Worm (Caenorhabditis elegans) whole organism, L1 larva: ENCODE results near the gene C07E3.8.
A peak's percentile ranks its signal among the peaks of the same experiment; 100 is the strongest.

Experiments
- C34B4.2 ChIP-seq: sonication (generic microtip); optimal IDR thresholded peaks from 2 replicates; lab custom pipeline; 2017; ENCODE audit warnings: mild to moderate bottlenecking, missing genetic modification characterization, missing compliant biosample characterization
- alr-1 ChIP-seq: fragments of 200-800 bp; sonication (Bioruptor generic); optimal IDR thresholded peaks from 2 replicates; lab custom pipeline; 2018; ENCODE audit warnings: borderline replicate concordance, mild to moderate bottlenecking, missing genetic modification characterization, missing compliant biosample characterization
- blmp-1 ChIP-seq: fragments of 150-350 bp; optimal IDR thresholded peaks from 2 replicates; lab custom pipeline; 2014; ENCODE audit warnings: missing biosample characterization, missing genetic modification characterization
- ceh-8 ChIP-seq: fragments of 200-800 bp; sonication (Bioruptor generic); optimal IDR thresholded peaks from 2 replicates; lab custom pipeline; 2018; ENCODE audit warnings: mild to moderate bottlenecking, missing genetic modification characterization, moderate library complexity, missing compliant biosample characterization
- ceh-82 ChIP-seq, 3 experiments: fragments of 150-350 bp in 1 of 3; sonication (generic microtip) in 2 of 3; optimal IDR thresholded peaks; 2 replicates each; lab custom pipeline; 2014 to 2017; ENCODE audit warnings: missing biosample characterization in 3 of 3, missing genetic modification characterization in 3 of 3
- dsc-1 ChIP-seq: sonication (generic microtip); optimal IDR thresholded peaks from 2 replicates; lab custom pipeline; 2016; ENCODE audit warnings: mild to moderate bottlenecking, missing genetic modification characterization, missing compliant biosample characterization
- efl-1 ChIP-seq, 4 experiments: fragments of 150-350 bp; optimal IDR thresholded peaks in 3 of 4; peaks in 1 of 4; 1 replicate in 1 of 4; 2 replicates in 3 of 4; lab custom pipeline; 2014; ENCODE audit warnings: missing biosample characterization in 2 of 4, missing genetic modification characterization in 2 of 4, missing genetic modification reagents in 2 of 4
- efl-3 ChIP-seq: fragments of 200-800 bp; sonication (Bioruptor generic); optimal IDR thresholded peaks from 2 replicates; lab custom pipeline; 2018; ENCODE audit warnings: mild to moderate bottlenecking, missing genetic modification characterization, missing compliant biosample characterization
- elt-2 ChIP-seq: sonication (generic microtip); optimal IDR thresholded peaks from 2 replicates; lab custom pipeline; 2016; ENCODE audit warnings: missing genetic modification characterization, mild to moderate bottlenecking, inconsistent platforms, missing compliant biosample characterization, missing genetic modification reagents
- elt-3 ChIP-seq, 6 experiments: fragments of 150-350 bp in 1 of 6; sonication (generic microtip); optimal IDR thresholded peaks; 2 replicates each; lab custom pipeline; 2017 to 2018; ENCODE audit warnings: missing biosample characterization in 6 of 6, missing genetic modification characterization in 6 of 6, inconsistent platforms in 1 of 6
- fos-1 ChIP-seq: fragments of 150-350 bp; optimal IDR thresholded peaks from 2 replicates; lab custom pipeline; 2014; ENCODE audit warnings: missing biosample characterization, missing genetic modification characterization
- grh-1 ChIP-seq: fragments of 200-800 bp; sonication (Bioruptor generic); IDR thresholded peaks from 2 replicates; pipeline ENCODE4 v1.3.6; 2022; ENCODE audit warnings: missing genetic modification reagents, missing genetic modification characterization, missing compliant biosample characterization
- hpl-2 ChIP-seq: fragments of 150-350 bp; optimal IDR thresholded peaks from 2 replicates; lab custom pipeline; 2014; ENCODE audit warnings: missing biosample characterization, missing genetic modification reagents, missing genetic modification characterization
- isw-1 ChIP-seq: fragments of 200-800 bp; sonication (Bioruptor generic); IDR thresholded peaks from 2 replicates; pipeline ENCODE4 v1.3.6; 2022; ENCODE audit warnings: missing genetic modification characterization, missing compliant biosample characterization
- jun-1 ChIP-seq: fragments of 150-350 bp; optimal IDR thresholded peaks from 2 replicates; lab custom pipeline; 2014; ENCODE audit warnings: missing biosample characterization, missing genetic modification reagents, missing genetic modification characterization
- lin-14 ChIP-seq: fragments of 200-800 bp; sonication (Bioruptor generic); optimal IDR thresholded peaks from 2 replicates; lab custom pipeline; 2018; ENCODE audit warnings: mild to moderate bottlenecking, missing genetic modification characterization, moderate library complexity, missing compliant biosample characterization
- lin-15B ChIP-seq: fragments of 150-350 bp; sonication (generic microtip); optimal IDR thresholded peaks from 3 replicates; lab custom pipeline; 2014; ENCODE audit warnings: missing biosample characterization, missing genetic modification characterization
- lin-35 ChIP-seq, 2 experiments: fragments of 150-350 bp; optimal IDR thresholded peaks; 2 replicates each; lab custom pipeline; 2014; ENCODE audit warnings: missing biosample characterization in 2 of 2, missing genetic modification characterization in 2 of 2, missing genetic modification reagents in 2 of 2
- lir-3 ChIP-seq: sonication (generic microtip); optimal IDR thresholded peaks from 2 replicates; lab custom pipeline; 2016; ENCODE audit warnings: mild to moderate bottlenecking, missing genetic modification characterization, moderate library complexity, missing compliant biosample characterization; ENCODE audit not compliant: poor library complexity
- lsy-2 ChIP-seq, 2 experiments: fragments of 150-350 bp; optimal IDR thresholded peaks; 2 replicates each; lab custom pipeline; 2014; ENCODE audit warnings: missing biosample characterization in 2 of 2, missing genetic modification characterization in 2 of 2
- mab-9 ChIP-seq: fragments of 200-800 bp; sonication (Bioruptor generic); IDR thresholded peaks from 2 replicates; pipeline ENCODE4 v1.3.6; 2022; ENCODE audit warnings: missing genetic modification reagents, missing genetic modification characterization, missing compliant biosample characterization
- mdl-1 ChIP-seq, 2 experiments: fragments of 150-350 bp; optimal IDR thresholded peaks; 2 replicates each; lab custom pipeline; 2014 to 2017; ENCODE audit warnings: missing biosample characterization in 2 of 2, missing genetic modification characterization in 2 of 2, inconsistent platforms in 1 of 2
- mef-2 ChIP-seq: fragments of 150-350 bp; optimal IDR thresholded peaks from 2 replicates; lab custom pipeline; 2014; ENCODE audit warnings: missing biosample characterization, missing genetic modification characterization
- mep-1 ChIP-seq: fragments of 150-350 bp; optimal IDR thresholded peaks from 2 replicates; lab custom pipeline; 2014; ENCODE audit warnings: missing biosample characterization, missing genetic modification characterization
- nhr-11 ChIP-seq: fragments of 150-350 bp; optimal IDR thresholded peaks from 2 replicates; lab custom pipeline; 2014; ENCODE audit warnings: missing biosample characterization, missing genetic modification characterization
- nhr-19 ChIP-seq: fragments of 200-800 bp; sonication (Bioruptor generic); conservative IDR thresholded peaks from 2 replicates; pipeline ENCODE4 v1.3.6; 2022; ENCODE audit warnings: missing genetic modification characterization, missing compliant biosample characterization
- nhr-20 ChIP-seq: sonication (generic microtip); optimal IDR thresholded peaks from 2 replicates; lab custom pipeline; 2016; ENCODE audit warnings: mild to moderate bottlenecking, missing genetic modification characterization, missing compliant biosample characterization
- nhr-47 ChIP-seq: sonication (generic microtip); optimal IDR thresholded peaks from 2 replicates; lab custom pipeline; 2016; ENCODE audit warnings: mild to moderate bottlenecking, missing genetic modification characterization, moderate library complexity, missing compliant biosample characterization
- nhr-71 ChIP-seq: sonication (generic microtip); optimal IDR thresholded peaks from 2 replicates; lab custom pipeline; 2016; ENCODE audit warnings: mild to moderate bottlenecking, missing genetic modification characterization, moderate library complexity, missing compliant biosample characterization
- nhr-84 ChIP-seq: sonication (generic microtip); optimal IDR thresholded peaks from 2 replicates; lab custom pipeline; 2017; ENCODE audit warnings: missing biosample characterization, missing genetic modification characterization
- nhr-85 ChIP-seq: sonication (generic microtip); peaks from one replicate; lab custom pipeline; 2016; ENCODE audit warnings: missing genetic modification characterization, inconsistent platforms, missing compliant biosample characterization
- nhr-90 ChIP-seq: sonication (generic microtip); optimal IDR thresholded peaks from 2 replicates; lab custom pipeline; 2016; ENCODE audit warnings: mild to moderate bottlenecking, missing genetic modification characterization, missing compliant biosample characterization; ENCODE audit not compliant: poor library complexity
- pax-3 ChIP-seq: fragments of 200-800 bp; sonication (Bioruptor generic); optimal IDR thresholded peaks from 2 replicates; lab custom pipeline; 2018; ENCODE audit warnings: mild to moderate bottlenecking, missing genetic modification characterization, moderate library complexity, missing compliant biosample characterization
- rnt-1 ChIP-seq: sonication (generic microtip); optimal IDR thresholded peaks from 2 replicates; lab custom pipeline; 2016; ENCODE audit warnings: mild to moderate bottlenecking, missing genetic modification characterization, moderate library complexity, missing compliant biosample characterization
- skn-1 ChIP-seq: fragments of 150-350 bp; optimal IDR thresholded peaks from 2 replicates; lab custom pipeline; 2014; ENCODE audit warnings: missing biosample characterization, missing genetic modification characterization
- snu-23 ChIP-seq: sonication (generic microtip); optimal IDR thresholded peaks from 2 replicates; lab custom pipeline; 2016; ENCODE audit warnings: missing genetic modification characterization, missing compliant biosample characterization
- sup-37 ChIP-seq: fragments of 200-800 bp; sonication (Bioruptor generic); optimal IDR thresholded peaks from 2 replicates; lab custom pipeline; 2018; ENCODE audit warnings: mild to moderate bottlenecking, missing genetic modification characterization, missing compliant biosample characterization
- swsn-7 ChIP-seq: sonication (generic microtip); optimal IDR thresholded peaks from 2 replicates; lab custom pipeline; 2016; ENCODE audit warnings: missing genetic modification characterization, missing compliant biosample characterization
- unc-30 ChIP-seq: sonication (generic microtip); optimal IDR thresholded peaks from 2 replicates; lab custom pipeline; 2017; ENCODE audit warnings: missing biosample characterization, missing genetic modification characterization
- unc-62 ChIP-seq: fragments of 150-350 bp; optimal IDR thresholded peaks from 2 replicates; lab custom pipeline; 2014; ENCODE audit warnings: missing biosample characterization, missing genetic modification reagents, missing genetic modification characterization
- unc-86 ChIP-seq: sonication (generic microtip); optimal IDR thresholded peaks from 2 replicates; lab custom pipeline; 2016; ENCODE audit warnings: missing genetic modification characterization, missing compliant biosample characterization
- vab-15 ChIP-seq: sonication (generic microtip); optimal IDR thresholded peaks from 2 replicates; lab custom pipeline; 2017; ENCODE audit warnings: missing genotype, mild to moderate bottlenecking, missing genetic modification characterization, missing compliant biosample characterization
- xbp-1 ChIP-seq: sonication (generic microtip); optimal IDR thresholded peaks from 2 replicates; lab custom pipeline; 2016; ENCODE audit warnings: missing genetic modification characterization, missing compliant biosample characterization
- zag-1 ChIP-seq: fragments of 150-350 bp; optimal IDR thresholded peaks from 2 replicates; lab custom pipeline; 2014; ENCODE audit warnings: missing biosample characterization, missing genetic modification characterization
- ztf-4 ChIP-seq: fragments of 150-350 bp; optimal IDR thresholded peaks from 2 replicates; lab custom pipeline; 2014; ENCODE audit warnings: missing biosample characterization, missing genetic modification characterization

The C07E3.8 gene

DNA sequence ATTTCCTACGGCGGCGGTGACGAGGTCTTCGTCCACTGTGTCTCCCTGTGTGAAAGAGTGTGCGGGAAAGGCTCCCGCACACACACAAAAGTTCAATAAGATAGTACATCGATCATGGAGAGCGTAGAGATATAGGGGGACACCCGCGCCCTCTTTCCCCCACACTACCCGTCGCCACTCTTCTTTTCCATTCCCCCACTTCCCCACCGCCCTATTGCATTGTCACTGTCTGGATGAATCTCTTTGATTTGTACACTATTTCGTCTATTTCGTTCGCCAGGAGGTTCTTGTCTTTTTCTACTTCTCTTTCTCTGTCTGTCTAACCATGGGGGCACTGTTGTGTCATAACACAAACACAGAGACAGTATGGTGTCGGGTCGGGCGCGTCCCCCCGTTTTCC, 30.2 kb downstream of the C07E3.8 start (continued):
- no peak for TF ChIP-seq hpl-2 (GFP tag; lab: Kevin White, UChicago)
- peak; percentile 60 for TF ChIP-seq rnt-1
- TF ChIP-seq fos-1 = peak; percentile 21
- TF ChIP-seq, all 84 proteins: peak for 32

DNA sequence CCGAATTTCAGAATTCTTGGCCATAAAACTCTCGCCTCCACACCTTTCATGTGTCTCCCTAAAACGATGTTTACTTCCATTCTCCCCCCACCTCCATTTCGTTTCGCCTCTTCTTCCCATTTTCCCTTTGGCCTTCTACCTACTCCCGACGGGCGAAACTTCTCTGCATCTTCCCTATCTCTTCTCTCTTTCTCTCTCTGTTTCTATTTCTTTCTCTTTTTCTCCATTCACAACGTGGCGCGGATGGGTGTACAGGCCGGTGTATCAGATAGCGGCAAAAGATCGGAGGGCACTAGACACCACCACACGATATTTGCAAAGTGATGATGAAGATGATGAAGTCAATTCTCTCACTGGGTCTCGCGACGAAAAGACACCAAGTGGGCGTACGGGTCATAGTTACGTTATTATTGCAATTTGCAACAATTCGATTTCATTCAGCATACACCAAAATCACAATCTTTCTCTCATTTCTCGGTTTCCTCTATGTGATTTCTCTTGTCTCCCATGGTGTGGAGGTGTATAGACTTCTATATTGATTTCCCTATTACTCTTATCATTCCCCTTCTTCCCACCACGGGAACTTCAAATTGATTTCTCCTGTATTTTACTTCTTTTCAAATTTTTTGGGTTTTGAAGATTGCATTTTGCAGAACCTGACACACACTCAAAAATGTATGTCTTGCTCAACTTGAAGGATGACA, 32.8 kb downstream of the C07E3.8 start, which contains the start of gene ztf-27:
ztf-27 (plus strand) TSS at position 654 of the 704 bp plus-strand sequence.
- TF ChIP-seq nhr-20 (tag; lab: Kevin White, UChicago) (peak; percentile 64), elt-3 (tag; optimal IDR thresholded peaks at IDR 0.05; lab: Kevin White, UChicago) (peak in 2 of 6 experiments; percentile 38 to 42), jun-1 (tag; lab: Kevin White, UChicago) (peak; percentile 28), unc-62 (GFP tag; lab: Kevin White, UChicago) (no peak), ceh-8 (GFP tag; lab: Kevin White, UChicago) (no peak), nhr-90 (tag; lab: Kevin White, UChicago) (peak; percentile 38), unc-30 (tag; lab: Kevin White, UChicago) (no peak), lir-3 (peak; percentile 18), nhr-85 (tag; lab: Kevin White, UChicago) (peak; percentile 88), skn-1 (tag; lab: Kevin White, UChicago) (peak; percentile 30), mep-1 (tag; lab: Kevin White, UChicago) (peak; percentile 55), lsy-2 (tag; optimal IDR thresholded peaks at IDR 0.05; lab: Kevin White, UChicago) (peak in 1 of 2 experiments; percentile 54), rnt-1 (peak; percentile 51), nhr-19 (peak; percentile 37), nhr-47 (tag; lab: Kevin White, UChicago) (peak; percentile 48), nhr-11 (no peak), efl-1 (optimal IDR thresholded peaks at IDR 0.05; lab: Kevin White, UChicago) (peak; percentile 18 to 22), efl-1 (GFP tag; optimal IDR thresholded peaks at IDR 0.05 in 1 of 2; lab: Kevin White, UChicago) (peak in 1 of 2 experiments; percentile 92), blmp-1 (peak; percentile 82), snu-23 (peak; percentile 53), mdl-1 (tag; optimal IDR thresholded peaks at IDR 0.05; lab: Kevin White, UChicago) (peak in 1 of 2 experiments; percentile 56), swsn-7 (peak; percentile 14), lin-35 (GFP tag; optimal IDR thresholded peaks at IDR 0.05; lab: Kevin White, UChicago) (peak in 1 of 2 experiments; percentile 50), alr-1 (tag; lab: Kevin White, UChicago) (no peak), ztf-4 (tag; lab: Kevin White, UChicago) (no peak), grh-1 (GFP tag; lab: Robert Waterston, UW) (no peak), xbp-1 (tag; lab: Kevin White, UChicago) (peak; percentile 1), nhr-71 (peak; percentile 62), ceh-82 (tag; optimal IDR thresholded peaks at IDR 0.05; lab: Kevin White, UChicago) (no peak), lin-14 (GFP tag; lab: Kevin White, UChicago) (peak; percentile 69)
- TF ChIP-seq, all 84 proteins: peak for 21

DNA sequence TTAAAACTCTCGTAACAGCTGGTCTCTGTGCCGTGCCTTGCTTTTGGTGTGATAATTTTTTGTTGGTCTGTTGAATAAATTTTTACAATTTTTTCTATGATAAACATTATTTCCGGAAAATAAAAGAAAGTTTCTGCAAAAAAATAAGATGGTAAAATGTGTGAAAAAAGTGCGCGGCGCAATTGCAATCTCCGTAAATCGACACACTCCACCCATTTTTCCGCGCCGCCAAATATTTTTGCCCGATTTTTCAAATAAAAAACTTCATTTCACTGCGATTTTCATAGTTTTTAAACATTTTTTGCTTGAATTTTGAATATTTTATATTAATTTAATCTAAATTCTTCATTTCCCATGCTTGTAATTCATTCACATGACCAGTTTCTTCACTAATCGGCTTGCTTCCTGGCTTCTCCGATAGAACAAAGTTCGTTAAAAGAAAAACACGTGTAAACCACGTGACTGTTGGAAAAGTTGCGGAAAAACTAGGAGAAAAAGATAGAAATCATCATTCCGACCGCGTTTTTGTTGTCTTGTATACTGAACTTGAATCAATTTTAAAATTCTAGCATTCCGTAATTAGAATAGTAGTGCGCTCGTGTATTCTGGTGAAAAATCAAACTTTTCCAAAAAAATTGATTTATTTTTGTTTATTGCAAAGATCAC, 36.1 kb downstream of the C07E3.8 start:
- TF ChIP-seq nhr-84 (tag; lab: Kevin White, UChicago) (no peak), hpl-2 (GFP tag; lab: Kevin White, UChicago) (no peak), C34B4.2 (no peak), unc-86 (peak; percentile 66), lin-15B (tag; lab: Kevin White, UChicago) (peak; percentile 54), vab-15 (tag; lab: Kevin White, UChicago) (no peak), elt-2 (peak; percentile 9), nhr-20 (tag; lab: Kevin White, UChicago) (peak; percentile 81), mef-2 (tag; lab: Kevin White, UChicago) (no peak), xbp-1 (tag; lab: Kevin White, UChicago) (peak; percentile 73), dsc-1 (peak; percentile 73), efl-3 (no peak), snu-23 (peak; percentile 80), zag-1 (tag; lab: Kevin White, UChicago) (no peak), sup-37 (GFP tag; lab: Kevin White, UChicago) (peak; percentile 13), pax-3 (peak; percentile 54), mep-1 (tag; lab: Kevin White, UChicago) (peak; percentile 73), fos-1 (no peak), isw-1 (GFP tag; lab: Robert Waterston, UW) (peak; percentile 52), nhr-19 (peak; percentile 82), mab-9 (GFP tag; lab: Robert Waterston, UW) (peak; percentile 51; the same call in 1 of the 2 replicates), unc-30 (tag; lab: Kevin White, UChicago) (no peak), unc-62 (GFP tag; lab: Kevin White, UChicago) (no peak)
